Worm (Caenorhabditis elegans) whole organism, L2 larva: ENCODE data around the gene Y57G11B.2.
"Not testable (repeated sequence)": the region's sequence is repeated elsewhere in the genome, so short reads cannot be mapped to it uniquely, and the experiment has no call there.

Experiments
- F13H6.1 ChIP-seq: sonication (generic microtip); optimal IDR thresholded peaks from 2 replicates; lab custom pipeline; 2016; ENCODE audit warnings: missing genetic modification characterization, missing compliant biosample characterization
- R02D3.7 ChIP-seq: fragments of 150-350 bp; optimal IDR thresholded peaks from 2 replicates; lab custom pipeline; 2014; ENCODE audit warnings: missing biosample characterization, missing genetic modification characterization
- Y55F3AM.14 ChIP-seq: fragments of 200-800 bp; sonication (Bioruptor generic); optimal IDR thresholded peaks from 2 replicates; lab custom pipeline; 2018; ENCODE audit warnings: mild to moderate bottlenecking, missing genetic modification characterization, missing compliant biosample characterization
- ZK546.5 ChIP-seq: sonication (generic microtip); optimal IDR thresholded peaks from 2 replicates; lab custom pipeline; 2017; ENCODE audit warnings: missing biosample characterization, missing genetic modification characterization
- alr-1 ChIP-seq: fragments of 150-350 bp; optimal IDR thresholded peaks from 2 replicates; lab custom pipeline; 2014; ENCODE audit warnings: missing biosample characterization, missing genetic modification characterization
- ama-1 ChIP-seq: fragments of 150-350 bp; optimal IDR thresholded peaks from 2 replicates; lab custom pipeline; 2018; ENCODE audit warnings: inconsistent platforms
- ceh-16 ChIP-seq: fragments of 150-350 bp; optimal IDR thresholded peaks from 2 replicates; lab custom pipeline; 2014; ENCODE audit warnings: missing biosample characterization, missing genetic modification characterization
- ceh-82 ChIP-seq: fragments of 150-350 bp; optimal IDR thresholded peaks from 2 replicates; lab custom pipeline; 2014; ENCODE audit warnings: missing biosample characterization, missing genetic modification characterization
- crh-2 ChIP-seq: sonication (generic microtip); optimal IDR thresholded peaks from 2 replicates; lab custom pipeline; 2017; ENCODE audit warnings: missing biosample characterization, missing genetic modification characterization
- egl-27 ChIP-seq: sonication (generic microtip); optimal IDR thresholded peaks from 3 replicates; lab custom pipeline; 2017; ENCODE audit warnings: missing biosample characterization, missing genetic modification reagents, missing genetic modification characterization
- elt-1 ChIP-seq: fragments of 150-350 bp; optimal IDR thresholded peaks from 2 replicates; lab custom pipeline; 2014; ENCODE audit warnings: missing biosample characterization, missing genetic modification characterization
- elt-3 ChIP-seq: sonication (generic microtip); optimal IDR thresholded peaks from 2 replicates; lab custom pipeline; 2017; ENCODE audit warnings: missing biosample characterization, missing genetic modification characterization
- fos-1 ChIP-seq: fragments of 150-350 bp; optimal IDR thresholded peaks from 2 replicates; lab custom pipeline; 2014; ENCODE audit warnings: missing biosample characterization, missing genetic modification characterization
- gmeb-1 ChIP-seq: fragments of 150-350 bp; optimal IDR thresholded peaks from 2 replicates; lab custom pipeline; 2014; ENCODE audit warnings: missing biosample characterization, missing genetic modification characterization
- lin-11 ChIP-seq: fragments of 150-350 bp; sonication (generic microtip); optimal IDR thresholded peaks from 2 replicates; lab custom pipeline; 2014; ENCODE audit warnings: missing biosample characterization, missing genetic modification characterization, inconsistent platforms, mixed read lengths
- lin-13 ChIP-seq: fragments of 150-350 bp; optimal IDR thresholded peaks from 2 replicates; lab custom pipeline; 2014; ENCODE audit warnings: missing biosample characterization, missing genetic modification reagents, missing genetic modification characterization
- lsy-2 ChIP-seq, 2 experiments: fragments of 150-350 bp in 1 of 2; sonication (generic microtip) in 1 of 2; optimal IDR thresholded peaks; 2 replicates each; lab custom pipeline; 2014 to 2017; ENCODE audit warnings: missing biosample characterization in 2 of 2, missing genetic modification characterization in 2 of 2
- mab-5 ChIP-seq: fragments of 150-350 bp; optimal IDR thresholded peaks from 2 replicates; lab custom pipeline; 2014; ENCODE audit warnings: missing biosample characterization, missing genetic modification characterization
- nhr-11 ChIP-seq: fragments of 150-350 bp; optimal IDR thresholded peaks from 2 replicates; lab custom pipeline; 2014; ENCODE audit warnings: missing biosample characterization, missing genetic modification characterization
- nhr-12 ChIP-seq: fragments of 150-350 bp; optimal IDR thresholded peaks from 2 replicates; lab custom pipeline; 2014; ENCODE audit warnings: missing biosample characterization, missing genetic modification characterization
- nhr-21 ChIP-seq: fragments of 150-350 bp; optimal IDR thresholded peaks from 2 replicates; lab custom pipeline; 2014; ENCODE audit warnings: missing biosample characterization, missing genetic modification characterization
- nhr-23 ChIP-seq: fragments of 150-350 bp; optimal IDR thresholded peaks from 2 replicates; lab custom pipeline; 2014; ENCODE audit warnings: missing biosample characterization, missing genetic modification reagents, missing genetic modification characterization
- nhr-25 ChIP-seq: fragments of 150-350 bp; sonication (generic microtip); optimal IDR thresholded peaks from 3 replicates; lab custom pipeline; 2014; ENCODE audit warnings: missing biosample characterization, missing genetic modification characterization
- nhr-6 ChIP-seq: fragments of 150-350 bp; optimal IDR thresholded peaks from 2 replicates; lab custom pipeline; 2014; ENCODE audit warnings: missing biosample characterization, missing genetic modification characterization
- sem-4 ChIP-seq: fragments of 150-350 bp; optimal IDR thresholded peaks from 2 replicates; lab custom pipeline; 2014; ENCODE audit warnings: missing biosample characterization, missing genetic modification reagents, missing genetic modification characterization
- skn-1 ChIP-seq: sonication (generic microtip); optimal IDR thresholded peaks from 2 replicates; lab custom pipeline; 2017; ENCODE audit warnings: missing biosample characterization, missing genetic modification characterization
- sma-3 ChIP-seq: sonication (generic microtip); optimal IDR thresholded peaks from 2 replicates; lab custom pipeline; 2016; ENCODE audit warnings: missing genetic modification reagents, missing genetic modification characterization, missing compliant biosample characterization
- sma-9 ChIP-seq, 2 experiments: fragments of 150-350 bp in 1 of 2; sonication (generic microtip) in 1 of 2; optimal IDR thresholded peaks; 2 replicates each; lab custom pipeline; 2014 to 2016; ENCODE audit warnings: missing genetic modification characterization in 2 of 2, mild to moderate bottlenecking in 1 of 2, missing biosample characterization in 1 of 2, missing compliant biosample characterization in 1 of 2, missing genetic modification reagents in 1 of 2, moderate library complexity in 1 of 2
- snpc-4 ChIP-seq: fragments of 150-350 bp; optimal IDR thresholded peaks from 2 replicates; lab custom pipeline; 2014; ENCODE audit warnings: missing biosample characterization, missing genetic modification characterization
- unc-39 ChIP-seq: fragments of 150-350 bp; optimal IDR thresholded peaks from 2 replicates; lab custom pipeline; 2014; ENCODE audit warnings: missing biosample characterization, missing genetic modification characterization
- ztf-1 ChIP-seq: fragments of 200-800 bp; sonication (Bioruptor generic); conservative IDR thresholded peaks from 2 replicates; pipeline ENCODE4 v1.3.6; 2022; ENCODE audit warnings: missing genetic modification characterization, missing compliant biosample characterization
- ztf-4 ChIP-seq: fragments of 150-350 bp; optimal IDR thresholded peaks from 2 replicates; lab custom pipeline; 2014; ENCODE audit warnings: missing biosample characterization, missing genetic modification characterization

Gene Y57G11B.2

DNA sequence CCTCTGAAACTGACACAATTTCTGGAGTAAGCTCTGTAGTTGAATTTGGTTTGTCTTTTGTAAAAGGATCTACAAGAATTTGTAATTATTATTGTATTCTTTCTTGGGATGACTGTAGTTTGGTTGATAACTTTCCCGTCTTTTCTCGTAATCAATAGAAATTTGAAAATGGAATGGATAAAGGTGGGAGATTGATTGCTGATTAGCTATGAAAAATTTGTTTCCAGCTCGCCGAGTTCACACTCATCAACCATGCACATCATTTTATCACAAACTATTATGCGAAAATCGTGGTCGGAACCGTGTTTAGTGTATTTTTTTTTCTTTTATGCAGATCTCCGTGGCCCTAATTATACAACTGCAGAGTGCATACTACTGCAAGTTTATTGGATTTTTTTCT, 28.3 kb upstream of the Y57G11B.2 start, which contains the start of gene T27E7.5:
Gene T27E7.5, plus strand, starts transcription at position 253 of the 400 bp plus-strand sequence.
- no peak for TF ChIP-seq ama-1 (lab: Kevin White, UChicago)
- TF ChIP-seq elt-3 (tag; lab: Kevin White, UChicago) = no peak
- no peak for TF ChIP-seq sma-3 (GFP tag; lab: Kevin White, UChicago)
- no peak for TF ChIP-seq lin-11 (tag; lab: Kevin White, UChicago)
- no peak for TF ChIP-seq gmeb-1
- TF ChIP-seq lin-13 = no peak
- no peak for TF ChIP-seq ceh-82 (tag; lab: Kevin White, UChicago)
- no peak for TF ChIP-seq egl-27
- no peak for TF ChIP-seq mab-5 (tag; lab: Kevin White, UChicago)
- no peak for TF ChIP-seq fos-1 (tag; lab: Kevin White, UChicago)

DNA sequence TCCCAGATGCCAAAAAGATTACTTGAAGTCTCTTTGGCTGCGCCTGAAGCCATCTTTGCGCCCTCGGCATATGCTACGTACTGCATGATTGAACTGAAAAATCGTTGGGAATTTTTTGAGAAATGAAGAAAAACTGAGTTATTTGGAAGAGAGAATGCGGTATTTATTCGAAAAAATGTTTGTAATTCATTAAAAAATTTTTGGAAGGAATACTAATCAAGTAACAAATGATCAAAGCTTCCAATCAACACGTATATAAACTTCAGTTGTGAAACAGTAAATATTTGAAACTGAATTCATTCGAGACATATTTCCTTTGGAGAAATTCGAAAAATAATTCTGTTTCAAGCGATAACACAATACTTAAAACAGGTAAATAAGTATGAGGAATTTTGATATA, 22.6 kb upstream of the Y57G11B.2 start, which contains the start of gene pals-29:
Gene pals-29, minus strand, starts transcription at position 101 of the 400 bp plus-strand sequence.
- TF ChIP-seq nhr-12 (tag; lab: Kevin White, UChicago) (no peak), skn-1 (tag; lab: Kevin White, UChicago) (no peak), R02D3.7 (tag; lab: Kevin White, UChicago) (no peak), alr-1 (tag; lab: Kevin White, UChicago) (no peak)

DNA sequence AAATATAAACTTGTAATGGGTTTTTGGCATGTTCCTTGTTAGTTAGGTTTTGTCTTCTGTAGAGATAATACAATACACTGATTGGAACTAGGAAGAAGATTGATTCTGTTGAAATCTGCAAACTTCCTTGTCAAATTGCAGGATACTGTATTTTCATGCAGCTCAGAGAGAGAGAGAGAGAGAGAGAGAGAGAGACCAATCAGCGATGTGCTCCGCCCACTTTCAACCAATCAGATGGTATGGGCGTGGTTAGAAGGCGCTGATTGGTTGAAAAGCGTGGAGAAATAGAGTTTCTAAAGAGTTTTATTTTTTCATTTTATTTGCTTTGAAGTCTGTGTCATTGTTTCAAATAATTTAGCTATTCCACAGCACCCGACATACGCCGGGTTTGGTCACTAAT, 17.9 kb upstream of the Y57G11B.2 start:
- TF ChIP-seq lsy-2 (tag; optimal IDR thresholded peaks at IDR 0.05; lab: Kevin White, UChicago) = no peak
- TF ChIP-seq, all 48 proteins: peak for 0

DNA sequence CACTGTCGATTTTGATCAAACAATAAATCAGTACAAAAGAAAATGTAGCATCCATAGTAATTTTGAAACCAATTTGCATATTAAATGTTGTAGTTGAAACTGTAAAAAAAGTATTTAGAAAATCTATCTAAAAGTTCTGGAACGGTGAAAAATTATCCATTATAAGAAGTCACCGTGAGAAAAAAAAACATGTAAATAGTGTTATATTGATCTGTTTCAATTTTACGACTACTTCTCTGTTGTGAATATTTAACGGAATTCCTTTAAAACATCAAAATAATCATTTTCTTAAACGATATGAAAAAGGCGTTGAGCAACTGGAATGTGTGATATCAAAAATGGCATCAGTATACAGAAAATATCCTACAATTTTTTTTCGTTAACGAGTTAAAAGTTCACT, 15.9 kb upstream of the Y57G11B.2 start, which contains the start of gene T27E7.9:
Gene T27E7.9, minus strand, starts transcription at position 101 of the 400 bp plus-strand sequence.
- TF ChIP-seq sma-3 (GFP tag; lab: Kevin White, UChicago) = no peak
- TF ChIP-seq sem-4 (tag; lab: Kevin White, UChicago) = no peak
- TF ChIP-seq nhr-21 (tag; lab: Kevin White, UChicago) = no peak
- no peak for TF ChIP-seq egl-27
- TF ChIP-seq nhr-12 (tag; lab: Kevin White, UChicago) = no peak
- no peak for TF ChIP-seq alr-1 (tag; lab: Kevin White, UChicago)
- TF ChIP-seq ztf-1 (GFP tag; lab: Robert Waterston, UW) = no peak
- TF ChIP-seq nhr-23 (tag; lab: Kevin White, UChicago) = no peak
- TF ChIP-seq lsy-2 (tag; optimal IDR thresholded peaks at IDR 0.05; lab: Kevin White, UChicago) = no peak
- no peak for TF ChIP-seq ceh-16 (tag; lab: Kevin White, UChicago)
- TF ChIP-seq nhr-6 (tag; lab: Kevin White, UChicago) = no peak
- no peak for TF ChIP-seq elt-1 (tag; lab: Kevin White, UChicago)
- TF ChIP-seq, all 48 proteins: peak for 0

DNA sequence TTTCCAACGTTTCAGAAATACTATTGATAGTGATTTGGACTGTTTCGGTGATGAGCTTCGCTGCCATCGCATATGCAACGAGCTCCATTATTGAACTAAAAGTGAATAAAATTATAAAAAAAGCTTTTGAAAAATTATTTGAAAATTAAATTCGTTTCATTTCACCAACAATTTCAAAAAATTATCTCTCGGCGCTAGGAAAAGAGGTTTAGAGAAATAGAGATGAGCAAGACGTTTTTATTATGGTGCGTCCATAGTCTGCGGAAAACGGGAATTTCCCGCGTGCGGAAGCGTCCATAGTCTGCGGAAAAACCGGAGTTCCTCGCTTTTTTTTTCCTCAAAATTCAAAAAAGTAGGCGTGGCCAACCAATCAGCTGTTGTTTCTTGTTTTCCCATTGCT, 13.3 kb upstream of the Y57G11B.2 start, which contains the start of gene pals-30:
Gene pals-30, minus strand, starts transcription at position 101 of the 400 bp plus-strand sequence.
- not testable (repeated sequence) for TF ChIP-seq ZK546.5 (tag; lab: Kevin White, UChicago); nhr-25; unc-39 (tag; lab: Kevin White, UChicago)

DNA sequence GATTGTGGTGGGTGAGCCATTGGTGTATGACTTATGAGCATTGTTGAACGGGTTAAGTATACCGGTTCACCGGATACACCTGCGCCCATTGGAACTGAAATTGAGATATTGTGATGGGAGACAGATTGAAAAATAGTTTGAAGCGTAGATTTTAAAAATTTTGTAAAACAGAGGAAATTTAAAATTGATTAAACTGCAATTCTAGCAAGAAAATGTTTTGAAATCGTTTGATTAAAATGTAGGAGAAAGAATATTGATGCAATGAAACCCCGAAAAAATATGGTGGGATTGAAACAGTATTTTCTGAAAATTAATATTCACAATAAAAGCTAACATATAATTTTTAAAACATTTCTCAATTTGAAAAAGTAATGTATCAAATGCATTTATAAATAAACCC, 10.4 kb upstream of the Y57G11B.2 start, which contains the start of gene Y57G11B.6:
Gene Y57G11B.6, minus strand, starts transcription at position 101 of the 400 bp plus-strand sequence.
- no peak for TF ChIP-seq ceh-82 (tag; lab: Kevin White, UChicago)
- TF ChIP-seq crh-2 (tag; lab: Kevin White, UChicago) = no peak
- TF ChIP-seq lin-13 = no peak
- no peak for TF ChIP-seq fos-1 (tag; lab: Kevin White, UChicago)
- TF ChIP-seq lsy-2 (tag; optimal IDR thresholded peaks at IDR 0.05; lab: Kevin White, UChicago) = no peak
- TF ChIP-seq sma-9 (GFP tag; optimal IDR thresholded peaks at IDR 0.05; lab: Kevin White, UChicago) = no peak
- no peak for TF ChIP-seq sma-9 (tag; optimal IDR thresholded peaks at IDR 0.05; lab: Kevin White, UChicago)
- TF ChIP-seq F13H6.1 (tag; lab: Kevin White, UChicago) = no peak
- TF ChIP-seq nhr-11 (tag; lab: Kevin White, UChicago) = no peak
- no peak for TF ChIP-seq nhr-6 (tag; lab: Kevin White, UChicago)
- no peak for TF ChIP-seq Y55F3AM.14 (GFP tag; lab: Kevin White, UChicago)
- TF ChIP-seq snpc-4 (tag; lab: Kevin White, UChicago) = no peak
- no peak for TF ChIP-seq egl-27
- no peak for TF ChIP-seq sem-4 (tag; lab: Kevin White, UChicago)
- no peak for TF ChIP-seq ztf-4 (tag; lab: Kevin White, UChicago)
- TF ChIP-seq ZK546.5 (tag; lab: Kevin White, UChicago) = no peak
